Worm (Caenorhabditis elegans): ENCODE results near the gene W10G11.2.
A peak's percentile ranks its signal among the peaks of the same experiment; 100 is the strongest.

ce11 chrII:3520988-3521850 is 40.2 kb downstream of the W10G11.2 start, which contains the start of gene W09G10.9:
- TF ChIP-seq B0336.3 (GFP tag; IDR thresholded peaks at IDR 0.05) (peak; percentile 49; the same call in 1 of the 2 replicates), unc-62 (GFP tag; optimal IDR thresholded peaks at IDR 0.05) (no peak), ama-1 (optimal IDR thresholded peaks at IDR 0.05) (no peak), ama-1 (GFP tag; optimal IDR thresholded peaks at IDR 0.05) (peak in 1 of 2 experiments; percentile 44), B0035.1 (tag; optimal IDR thresholded peaks at IDR 0.05) (peak; percentile 18), F57A8.1 (GFP tag; optimal IDR thresholded peaks at IDR 0.05) (no peak), sptf-2 (GFP tag; optimal IDR thresholded peaks at IDR 0.05) (no peak), nfyb-1 (GFP tag; IDR thresholded peaks at IDR 0.05) (peak; percentile 90), aptf-2 (GFP tag; conservative IDR thresholded peaks at IDR 0.05) (no peak), bed-2 (GFP tag; IDR thresholded peaks at IDR 0.05) (no peak), somi-1 (GFP tag; optimal IDR thresholded peaks at IDR 0.05) (no peak), rcor-1 (GFP tag; IDR thresholded peaks at IDR 0.05) (peak; percentile 82), repo-1 (tag; optimal IDR thresholded peaks at IDR 0.05) (no peak), hmg-20 (GFP tag; IDR thresholded peaks at IDR 0.05) (peak; percentile 76; the same call in 1 of the 2 replicates), ztf-26 (tag; optimal IDR thresholded peaks at IDR 0.05) (peak; percentile 2)

All from whole organism, young adult.